Fruit fly (Drosophila melanogaster): Measurements from ENCODE around the gene Hsp27.
A peak's percentile ranks its signal among the peaks of the same experiment; 100 is the strongest.

Hsp27 gene

dm6 chr3L:9370907-9371365, 12.9 kb upstream of the Hsp27 start, which contains the start of gene Fdx1 (continued):
- 0 out of 2 replicates have a peak, but pooled peaks have one; percentile 39 for TF ChIP-seq CG14014 (GFP tag; IDR thresholded peaks at IDR 0.05)
- TF ChIP-seq bsh (GFP tag; optimal IDR thresholded peaks at IDR 0.05), result peak in 1 of 2 experiments; percentile 50
- no peak for TF ChIP-seq hb (GFP tag; IDR thresholded peaks at IDR 0.05; ENCODE audit: partially characterized antibody)
- no peak for TF ChIP-seq sens-2 (GFP tag; IDR thresholded peaks at IDR 0.05)
- TF ChIP-seq Dfd (GFP tag; optimal IDR thresholded peaks at IDR 0.05), result no peak
- TF ChIP-seq amos (GFP tag; IDR thresholded peaks at IDR 0.05; ENCODE audit: partially characterized antibody), result no peak; the same call in 1 of the 2 replicates
- TF ChIP-seq BtbVII (GFP tag; optimal IDR thresholded peaks at IDR 0.05), result peak; percentile 26
- TF ChIP-seq sim (GFP tag; IDR thresholded peaks at IDR 0.05), result no peak
- no peak for TF ChIP-seq en (GFP tag; optimal IDR thresholded peaks at IDR 0.05)
- no peak for TF ChIP-seq grn (GFP tag; optimal IDR thresholded peaks at IDR 0.05)
- TF ChIP-seq psq (GFP tag; optimal IDR thresholded peaks at IDR 0.05), result no peak
- no peak for TF ChIP-seq CG11696 (GFP tag; IDR thresholded peaks at IDR 0.05)
- no peak for TF ChIP-seq ERR (GFP tag; optimal IDR thresholded peaks at IDR 0.05)
- peak; percentile 8 for TF ChIP-seq Hsf (GFP tag; optimal IDR thresholded peaks at IDR 0.05)
- no peak for TF ChIP-seq stwl (tag; optimal IDR thresholded peaks at IDR 0.05)
- TF ChIP-seq ewg (GFP tag; optimal IDR thresholded peaks at IDR 0.05), result no peak
- TF ChIP-seq gcm2 (GFP tag; optimal IDR thresholded peaks at IDR 0.05), result no peak
- no peak for TF ChIP-seq pfk (GFP tag; optimal IDR thresholded peaks at IDR 0.05)
- no peak for TF ChIP-seq tll (GFP tag; optimal IDR thresholded peaks at IDR 0.05)
- no peak for TF ChIP-seq CG5245 (GFP tag; optimal IDR thresholded peaks at IDR 0.05)
- TF ChIP-seq CG2116 (GFP tag; optimal IDR thresholded peaks at IDR 0.05), result peak; percentile 91
- no peak for TF ChIP-seq nerfin-1 (tag; optimal IDR thresholded peaks at IDR 0.05)
- no peak for TF ChIP-seq CG17186 (GFP tag; optimal IDR thresholded peaks at IDR 0.05)
- TF ChIP-seq bcd (GFP tag; optimal IDR thresholded peaks at IDR 0.05), result no peak
- TF ChIP-seq eve (GFP tag; optimal IDR thresholded peaks at IDR 0.05), result no peak

DNA sequence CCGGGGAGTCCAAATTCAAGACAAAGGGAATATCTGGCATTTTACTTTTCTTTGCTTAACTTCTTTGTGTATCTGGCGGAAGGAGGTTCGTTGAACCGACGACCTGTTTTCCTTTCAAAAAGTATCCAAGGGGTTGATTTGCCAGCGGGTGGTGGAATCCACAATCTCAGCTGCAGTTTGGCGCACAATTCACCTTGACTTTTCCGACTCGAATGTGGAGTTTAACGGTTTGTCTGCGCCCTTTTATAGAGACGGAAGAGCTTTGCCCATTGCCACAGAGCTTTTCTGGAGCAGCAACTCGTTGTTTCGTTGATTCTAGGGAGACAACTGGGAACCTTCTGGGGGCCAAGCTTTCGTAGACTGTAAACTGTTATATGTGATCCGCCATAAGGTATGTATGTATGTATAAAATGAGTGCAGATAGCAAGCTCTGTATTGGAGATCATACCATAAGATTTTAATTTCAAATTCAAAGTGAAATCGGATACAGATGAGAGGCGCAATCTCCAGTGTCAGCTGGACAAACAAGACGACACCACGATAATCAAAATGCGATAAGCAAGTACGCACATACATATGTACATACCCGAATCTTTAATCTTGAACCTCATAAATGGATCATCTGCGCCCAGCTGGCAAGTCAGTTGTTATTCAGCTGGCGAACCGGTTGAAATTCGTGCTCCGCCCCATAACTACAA, 11.4 kb upstream of the Hsp27 start, which contains the start of the genes Hsp67Bc, CG4456 and Hsp22:
Gene Hsp67Bc, minus strand, starts transcription at position 220 of the 698 bp plus-strand sequence.
Gene CG4456, plus strand, starts transcription at position 445 of the 698 bp plus-strand sequence.
Gene Hsp22, plus strand, starts transcription at position 654 of the 698 bp plus-strand sequence.
- TF ChIP-seq CG17612 (GFP tag; IDR thresholded peaks at IDR 0.05) (no peak), dmrt99B (tag; optimal IDR thresholded peaks at IDR 0.05) (no peak), CG12769 (tag; optimal IDR thresholded peaks at IDR 0.05) (peak; percentile 83), CG8290 (GFP tag; optimal IDR thresholded peaks at IDR 0.05) (no peak), CG8290 (tag; optimal IDR thresholded peaks at IDR 0.05) (peak in 1 of 2 experiments; percentile 33), H15 (GFP tag; IDR thresholded peaks at IDR 0.05) (no peak), Pdp1 (GFP tag; optimal IDR thresholded peaks at IDR 0.05) (peak in 1 of 2 experiments; percentile 30), Opbp (GFP tag; IDR thresholded peaks at IDR 0.05; ENCODE audit: partially characterized antibody) (peak; percentile 20; the same call in 1 of the 3 replicates), pros (GFP tag; optimal IDR thresholded peaks at IDR 0.05) (peak; percentile 45), Nf-YC (tag; optimal IDR thresholded peaks at IDR 0.05) (peak; percentile 31), Med (GFP tag) (peak; percentile 74), vvl (GFP tag; IDR thresholded peaks at IDR 0.05) (0 out of 2 replicates have a peak, but pooled peaks have one; percentile 12), CG14710 (tag; optimal IDR thresholded peaks at IDR 0.05) (no peak), CG3163 (GFP tag; optimal IDR thresholded peaks at IDR 0.05) (no peak), Fer1 (GFP tag; optimal IDR thresholded peaks at IDR 0.05) (peak; percentile 14), CG18599 (GFP tag; optimal IDR thresholded peaks at IDR 0.05) (peak; percentile 51), chinmo (GFP tag; IDR thresholded peaks at IDR 0.05; ENCODE audit: partially characterized antibody) (peak; percentile 47; the same call in 1 of the 4 replicates), CG1647 (GFP tag; optimal IDR thresholded peaks at IDR 0.05) (no peak), CG34224 (GFP tag; IDR thresholded peaks at IDR 0.05; ENCODE audit: partially characterized antibody) (0 out of 3 replicates have a peak, but pooled peaks have one; percentile 35), nerfin-1 (tag; optimal IDR thresholded peaks at IDR 0.05) (peak; percentile 19), Poxn (GFP tag; IDR thresholded peaks at IDR 0.05) (no peak), CG2875 (GFP tag; optimal IDR thresholded peaks at IDR 0.05) (peak; percentile 2), kah (GFP tag; optimal IDR thresholded peaks at IDR 0.05) (no peak), CG5180 (GFP tag; optimal IDR thresholded peaks at IDR 0.05) (peak; percentile 10), CG1792 (GFP tag; optimal IDR thresholded peaks at IDR 0.05) (peak; percentile 1)
